Fruit fly (Drosophila melanogaster) S2 (cell line): ENCODE results near the gene CG46466.

Experiments used
- CG8478 ChIP-seq: fragments of >200 bp; optimal IDR thresholded peaks from 2 replicates; lab custom pipeline; 2018
- CTCF ChIP-seq, 2 experiments: fragments of >200 bp; optimal IDR thresholded peaks; 2 replicates each; lab custom pipeline; 2018

- no peak for TF ChIP-seq CTCF (optimal IDR thresholded peaks at IDR 0.05; lab: Kevin White, UChicago)
- no peak for TF ChIP-seq CG8478
Observed at dm6 chr4:706847-707246, 43.9 kb upstream of the CG46466 start.
